Worm (Caenorhabditis elegans) whole organism, L3 larva: Measurements from ENCODE around the gene ZK829.9.

Experiments used
- R02D3.7 ChIP-seq: fragments of 150-350 bp; optimal IDR thresholded peaks from 2 replicates; lab custom pipeline; 2014; ENCODE audit warnings: missing biosample characterization, missing genetic modification characterization
- ZK546.5 ChIP-seq: sonication (generic microtip); optimal IDR thresholded peaks from 2 replicates; lab custom pipeline; 2017; ENCODE audit warnings: missing biosample characterization, missing genetic modification characterization
- aly-2 ChIP-seq: fragments of 150-350 bp; optimal IDR thresholded peaks from 2 replicates; lab custom pipeline; 2014; ENCODE audit warnings: missing biosample characterization, missing genetic modification characterization
- ceh-82 ChIP-seq: fragments of 150-350 bp; optimal IDR thresholded peaks from 2 replicates; lab custom pipeline; 2014; ENCODE audit warnings: missing biosample characterization, missing genetic modification characterization
- egl-5 ChIP-seq: fragments of 150-350 bp; optimal IDR thresholded peaks from 2 replicates; lab custom pipeline; 2017; ENCODE audit warnings: missing biosample characterization, missing genetic modification reagents, missing genetic modification characterization, inconsistent platforms
- elt-1 ChIP-seq: fragments of 150-350 bp; optimal IDR thresholded peaks from 2 replicates; lab custom pipeline; 2014; ENCODE audit warnings: missing biosample characterization, missing genetic modification characterization
- elt-2 ChIP-seq: sonication (generic microtip); optimal IDR thresholded peaks from 2 replicates; lab custom pipeline; 2016; ENCODE audit warnings: missing genetic modification reagents, mild to moderate bottlenecking, missing genetic modification characterization, missing compliant biosample characterization
- elt-3 ChIP-seq, 3 experiments: fragments of 150-350 bp in 1 of 3; sonication (generic microtip) in 2 of 3; optimal IDR thresholded peaks; 2 replicates in 2 of 3; 4 replicates in 1 of 3; lab custom pipeline; 2014 to 2017; ENCODE audit warnings: missing biosample characterization in 3 of 3, missing genetic modification characterization in 3 of 3
- eor-1 ChIP-seq, 2 experiments: fragments of 150-350 bp; optimal IDR thresholded peaks; 2 replicates each; lab custom pipeline; 2014 to 2018; ENCODE audit warnings: missing biosample characterization in 2 of 2, missing genetic modification characterization in 2 of 2
- fkh-10 ChIP-seq: sonication (generic microtip); optimal IDR thresholded peaks from 2 replicates; lab custom pipeline; 2017; ENCODE audit warnings: missing biosample characterization, missing genetic modification reagents, missing genetic modification characterization
- fkh-2 ChIP-seq: fragments of 150-350 bp; optimal IDR thresholded peaks from 2 replicates; lab custom pipeline; 2014; ENCODE audit warnings: missing biosample characterization, missing genetic modification reagents, missing genetic modification characterization
- hmg-11 ChIP-seq: sonication (generic microtip); optimal IDR thresholded peaks from 2 replicates; lab custom pipeline; 2016; ENCODE audit warnings: missing genetic modification characterization, missing compliant biosample characterization
- jun-1 ChIP-seq: fragments of 150-350 bp; optimal IDR thresholded peaks from 2 replicates; lab custom pipeline; 2014; ENCODE audit warnings: missing biosample characterization, missing genetic modification reagents, missing genetic modification characterization
- lin-39 ChIP-seq: fragments of 150-350 bp; optimal IDR thresholded peaks from 2 replicates; lab custom pipeline; 2018; ENCODE audit warnings: missing biosample characterization, missing genetic modification reagents, missing genetic modification characterization
- lsy-12 ChIP-seq: sonication (generic microtip); optimal IDR thresholded peaks from 2 replicates; lab custom pipeline; 2016; ENCODE audit warnings: mild to moderate bottlenecking, missing genetic modification characterization, missing compliant biosample characterization
- mdl-1 ChIP-seq: fragments of 150-350 bp; optimal IDR thresholded peaks from 2 replicates; lab custom pipeline; 2014; ENCODE audit warnings: missing biosample characterization, missing genetic modification characterization
- mml-1 ChIP-seq: fragments of 150-350 bp; sonication (generic microtip); optimal IDR thresholded peaks from 3 replicates; lab custom pipeline; 2014; ENCODE audit warnings: missing biosample characterization, missing genetic modification characterization
- nfya-1 ChIP-seq: sonication (generic microtip); optimal IDR thresholded peaks from 2 replicates; lab custom pipeline; 2017; ENCODE audit warnings: missing genetic modification characterization, mild to moderate bottlenecking, missing compliant biosample characterization, antibody characterized with exemption, moderate library complexity; ENCODE audit not compliant: insufficient read depth
- nhr-11 ChIP-seq: fragments of 150-350 bp; optimal IDR thresholded peaks from 2 replicates; lab custom pipeline; 2014; ENCODE audit warnings: missing biosample characterization, missing genetic modification characterization
- nhr-23 ChIP-seq: fragments of 150-350 bp; optimal IDR thresholded peaks from 2 replicates; lab custom pipeline; 2014; ENCODE audit warnings: missing biosample characterization, missing genetic modification reagents, missing genetic modification characterization
- nhr-237 ChIP-seq: fragments of 150-350 bp; optimal IDR thresholded peaks from 2 replicates; lab custom pipeline; 2014; ENCODE audit warnings: missing biosample characterization, missing genetic modification characterization
- nhr-25 ChIP-seq: sonication (generic microtip); optimal IDR thresholded peaks from 2 replicates; lab custom pipeline; 2017; ENCODE audit warnings: missing biosample characterization, missing genetic modification characterization
- nhr-43 ChIP-seq: sonication (generic microtip); optimal IDR thresholded peaks from 2 replicates; lab custom pipeline; 2016; ENCODE audit warnings: mild to moderate bottlenecking, missing genetic modification characterization, missing compliant biosample characterization; ENCODE audit not compliant: poor library complexity, severe bottlenecking
- nhr-76 ChIP-seq: fragments of 150-350 bp; sonication (generic microtip); optimal IDR thresholded peaks from 5 replicates; lab custom pipeline; 2014; ENCODE audit warnings: missing biosample characterization, missing genetic modification characterization
- pha-4 ChIP-seq: fragments of 150-350 bp; optimal IDR thresholded peaks from 2 replicates; lab custom pipeline; 2014; ENCODE audit warnings: missing biosample characterization, missing genetic modification reagents, missing genetic modification characterization
- sea-2 ChIP-seq: fragments of 150-350 bp; sonication (generic microtip); optimal IDR thresholded peaks from 4 replicates; lab custom pipeline; 2014; ENCODE audit warnings: missing biosample characterization, missing genetic modification reagents, missing genetic modification characterization
- snpc-4 ChIP-seq: fragments of 150-350 bp; optimal IDR thresholded peaks from 2 replicates; lab custom pipeline; 2014; ENCODE audit warnings: missing biosample characterization, missing genetic modification characterization
- tbx-2 ChIP-seq: sonication (generic microtip); optimal IDR thresholded peaks from 2 replicates; lab custom pipeline; 2016; ENCODE audit warnings: mild to moderate bottlenecking, missing genetic modification characterization, missing compliant biosample characterization
- ztf-11 ChIP-seq: fragments of 150-350 bp; optimal IDR thresholded peaks from 2 replicates; lab custom pipeline; 2014; ENCODE audit warnings: missing biosample characterization, missing genetic modification characterization
- ztf-4 ChIP-seq: fragments of 150-350 bp; optimal IDR thresholded peaks from 2 replicates; lab custom pipeline; 2014; ENCODE audit warnings: missing biosample characterization, missing genetic modification characterization

The ZK829.9 gene

ce11 chrIV:11925346-11926075 is 44.8 kb upstream of the ZK829.9 start, which contains the start of the genes srlf-33 and srlf-32:
srlf-33 (minus strand) TSS chrIV:11925446.
srlf-32 (plus strand) TSS chrIV:11926025.
- TF ChIP-seq nhr-43 (tag; lab: Kevin White, UChicago): no peak
- TF ChIP-seq lsy-12: no peak
- TF ChIP-seq eor-1 (tag; optimal IDR thresholded peaks at IDR 0.05; lab: Kevin White, UChicago): no peak
- no peak for TF ChIP-seq nhr-76 (tag; lab: Kevin White, UChicago)
- TF ChIP-seq, all 47 proteins: peak for 0

ce11 chrIV:11928388-11928787 is 41.9 kb upstream of the ZK829.9 start:
- TF ChIP-seq aly-2 (no peak), nhr-237 (no peak), hmg-11 (tag; lab: Kevin White, UChicago) (peak; percentile 22), nhr-25 (tag; lab: Kevin White, UChicago) (peak; percentile 56), eor-1 (tag; optimal IDR thresholded peaks at IDR 0.05; lab: Kevin White, UChicago) (no peak), tbx-2 (no peak), elt-3 (tag; optimal IDR thresholded peaks at IDR 0.05; lab: Kevin White, UChicago) (peak in 1 of 3 experiments; percentile 41), elt-2 (tag; lab: Kevin White, UChicago) (peak; percentile 37), lin-39 (tag; lab: Kevin White, UChicago) (peak; percentile 41), nhr-23 (peak; percentile 33), nhr-43 (tag; lab: Kevin White, UChicago) (peak; percentile 60), nfya-1 (tag; lab: Kevin White, UChicago) (peak; percentile 51), R02D3.7 (tag; lab: Kevin White, UChicago) (no peak), lsy-12 (peak; percentile 31)

- no peak for TF ChIP-seq snpc-4 (tag; lab: Kevin White, UChicago)
- TF ChIP-seq hmg-11 (tag; lab: Kevin White, UChicago): no peak
- no peak for TF ChIP-seq jun-1 (tag; lab: Kevin White, UChicago)
- no peak for TF ChIP-seq lsy-12
- TF ChIP-seq ZK546.5 (tag; lab: Kevin White, UChicago): no peak
- no peak for TF ChIP-seq nhr-43 (tag; lab: Kevin White, UChicago)
Observed at ce11 chrIV:11930572-11930971, 39.8 kb upstream of the ZK829.9 start, which contains the start of gene nhx-9. nhx-9 (plus strand) TSS chrIV:11930872.

- TF ChIP-seq hmg-11 (tag; lab: Kevin White, UChicago): no peak
- TF ChIP-seq pha-4: no peak
- TF ChIP-seq lsy-12: no peak
- no peak for TF ChIP-seq ceh-82 (tag; lab: Kevin White, UChicago)
- no peak for TF ChIP-seq fkh-2 (tag; lab: Kevin White, UChicago)
Observed at ce11 chrIV:11937087-11937486, 33.2 kb upstream of the ZK829.9 start, which contains the start of gene slc-5A12. slc-5A12 (plus strand) TSS chrIV:11937419.

DNA sequence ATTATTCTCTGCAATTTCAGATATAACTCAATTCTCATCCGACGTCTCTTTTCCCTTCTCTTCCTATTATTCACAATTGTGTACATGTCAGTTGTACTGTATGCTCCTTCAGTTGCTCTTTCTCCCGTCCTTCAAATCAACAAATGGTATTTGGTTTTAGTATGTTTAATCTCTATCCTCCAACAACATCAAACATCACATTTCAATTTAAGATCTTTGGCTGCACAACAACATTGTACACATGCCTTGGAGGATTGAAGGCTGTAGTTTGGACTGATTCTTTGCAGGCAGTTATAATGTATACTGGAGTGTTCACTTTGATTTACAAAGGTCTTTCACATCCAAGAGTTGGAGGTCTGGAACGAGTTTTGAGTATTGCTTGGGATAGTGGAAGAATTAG is 31.8 kb upstream of the ZK829.9 start:
- TF ChIP-seq R02D3.7 (tag; lab: Kevin White, UChicago) (no peak), nhr-11 (tag; lab: Kevin White, UChicago) (no peak), mdl-1 (tag; lab: Kevin White, UChicago) (no peak), nhr-43 (tag; lab: Kevin White, UChicago) (peak; percentile 44), egl-5 (tag; lab: Kevin White, UChicago) (no peak)
- TF ChIP-seq, all 47 proteins: peak for 1

DNA sequence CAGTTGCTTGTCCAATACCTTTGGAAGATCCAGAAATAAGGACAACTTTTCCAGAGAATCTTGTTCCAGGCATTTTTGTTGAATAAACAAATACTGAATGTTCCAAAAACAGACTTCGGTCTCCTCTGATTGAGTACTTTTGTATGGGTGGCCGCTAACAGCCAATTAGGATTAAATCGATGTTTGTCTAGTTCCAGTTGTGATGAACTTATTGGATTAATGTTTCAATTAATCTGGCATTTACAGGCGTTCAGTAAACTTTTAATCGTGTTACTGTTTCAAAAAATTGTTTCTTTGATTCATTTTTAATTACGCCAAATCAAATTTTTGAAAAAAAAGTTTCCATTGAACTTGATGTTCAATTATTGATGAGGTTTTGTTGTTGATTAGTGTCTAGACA is 28.0 kb upstream of the ZK829.9 start, which contains the start of gene ZK829.1:
TSS of gene ZK829.1 (minus strand) at position 101 of the 400 bp plus-strand sequence.
- TF ChIP-seq nhr-43 (tag; lab: Kevin White, UChicago) (no peak), fkh-10 (no peak), ztf-4 (tag; lab: Kevin White, UChicago) (no peak), nhr-76 (tag; lab: Kevin White, UChicago) (no peak), mml-1 (tag; lab: Kevin White, UChicago) (no peak), fkh-2 (tag; lab: Kevin White, UChicago) (no peak), sea-2 (no peak), ZK546.5 (tag; lab: Kevin White, UChicago) (no peak), elt-1 (tag; lab: Kevin White, UChicago) (no peak), pha-4 (no peak), ztf-11 (tag; lab: Kevin White, UChicago) (no peak)
